Fruit fly (Drosophila melanogaster) whole organism, embryonic: ENCODE data around the gene Trm7-34.
A peak's percentile ranks its signal among the peaks of the same experiment; 100 is the strongest.

Experiments
- Atf3 ChIP-seq: fragments of 200-800 bp; sonication (Bioruptor generic); optimal IDR thresholded peaks from 3 replicates; lab custom pipeline; 2016; ENCODE audit warnings: missing biosample characterization, missing genetic modification characterization
- Bdp1 ChIP-seq: fragments of 200-800 bp; sonication (Bioruptor generic); optimal IDR thresholded peaks from 3 replicates; lab custom pipeline; 2016; ENCODE audit warnings: missing biosample characterization, missing genetic modification characterization
- Blimp-1 ChIP-seq: fragments of 200-800 bp; sonication (Bioruptor generic); optimal IDR thresholded peaks from 3 replicates; lab custom pipeline; 2018; ENCODE audit warnings: missing biosample characterization, missing genetic modification characterization, mild to moderate bottlenecking, moderate library complexity, missing genetic modification reagents
- CG10462 ChIP-seq: fragments of 200-800 bp; sonication (Bioruptor generic); optimal IDR thresholded peaks from 2 replicates; lab custom pipeline; 2016; ENCODE audit warnings: missing biosample characterization, missing genetic modification characterization
- CG11504 ChIP-seq: fragments of 200-800 bp; sonication (Bioruptor generic); optimal IDR thresholded peaks from 3 replicates; lab custom pipeline; 2019; ENCODE audit warnings: missing biosample characterization, mild to moderate bottlenecking, missing genetic modification characterization, moderate library complexity
- CG14014 ChIP-seq: fragments of 200-800 bp; sonication (Bioruptor generic); IDR thresholded peaks from 2 replicates; pipeline ENCODE4 v1.3.6; 2022; ENCODE audit warnings: missing biosample characterization, missing genetic modification characterization
- CG14965 ChIP-seq: fragments of 200-800 bp; sonication (Bioruptor generic); optimal IDR thresholded peaks from 2 replicates; lab custom pipeline; 2016; ENCODE audit warnings: missing biosample characterization, missing genetic modification characterization, borderline replicate concordance
- CG15073 ChIP-seq: fragments of 200-800 bp; sonication (Bioruptor generic); optimal IDR thresholded peaks from 2 replicates; lab custom pipeline; 2016; ENCODE audit warnings: missing biosample characterization, missing genetic modification characterization
- CG15269 ChIP-seq: fragments of 200-800 bp; sonication (Bioruptor generic); optimal IDR thresholded peaks from 2 replicates; lab custom pipeline; 2018; ENCODE audit warnings: missing biosample characterization, mild to moderate bottlenecking, missing genetic modification characterization, moderate library complexity
- CG15479 ChIP-seq: fragments of 200-800 bp; sonication (Bioruptor generic); optimal IDR thresholded peaks from 3 replicates; lab custom pipeline; 2019; ENCODE audit warnings: missing biosample characterization, mild to moderate bottlenecking, missing genetic modification characterization, moderate library complexity
- CG17385 ChIP-seq: fragments of 200-800 bp; sonication (Bioruptor generic); optimal IDR thresholded peaks from 3 replicates; lab custom pipeline; 2018; ENCODE audit warnings: missing biosample characterization, mild to moderate bottlenecking, missing genetic modification characterization
- CG17912 ChIP-seq: fragments of 200-800 bp; sonication (Bioruptor generic); optimal IDR thresholded peaks from 2 replicates; lab custom pipeline; 2018; ENCODE audit warnings: missing biosample characterization, mild to moderate bottlenecking, missing genetic modification characterization
- CG18011 ChIP-seq: fragments of 200-800 bp; sonication (Bioruptor generic); optimal IDR thresholded peaks from 2 replicates; lab custom pipeline; 2017; ENCODE audit warnings: missing biosample characterization, missing genetic modification characterization, mild to moderate bottlenecking, moderate library complexity, missing genotype
- CG2678 ChIP-seq: fragments of 200-800 bp; sonication (Bioruptor generic); optimal IDR thresholded peaks from 3 replicates; lab custom pipeline; 2019; ENCODE audit warnings: missing biosample characterization, mild to moderate bottlenecking, missing genetic modification characterization, moderate library complexity
- CG32772 ChIP-seq: fragments of 200-800 bp; sonication (Bioruptor generic); IDR thresholded peaks from 2 replicates; pipeline ENCODE4 v1.3.6; 2022; ENCODE audit warnings: missing biosample characterization, missing genetic modification characterization
- CG34224 ChIP-seq: fragments of 200-800 bp; sonication (Bioruptor generic); IDR thresholded peaks from 3 replicates; pipeline ENCODE4 v1.3.6; 2022; ENCODE audit warnings: missing biosample characterization, missing genetic modification characterization; ENCODE audit not compliant: partially characterized antibody
- CG43689 ChIP-seq: fragments of 200-800 bp; sonication (Bioruptor generic); IDR thresholded peaks from 2 replicates; pipeline ENCODE4 v1.3.6; 2022; ENCODE audit warnings: missing biosample characterization, missing genetic modification characterization
- CG6854 ChIP-seq: fragments of 200-800 bp; sonication (Bioruptor generic); optimal IDR thresholded peaks from 3 replicates; lab custom pipeline; 2017; ENCODE audit warnings: missing biosample characterization, mild to moderate bottlenecking, missing genetic modification characterization
- CG7987 ChIP-seq: fragments of 200-800 bp; sonication (Bioruptor generic); optimal IDR thresholded peaks from 2 replicates; lab custom pipeline; 2018; ENCODE audit warnings: missing biosample characterization, mild to moderate bottlenecking, missing genetic modification characterization, moderate library complexity
- CG8290 ChIP-seq, 3 experiments: fragments of 200-800 bp; sonication (Bioruptor generic); optimal IDR thresholded peaks; 2 replicates each; lab custom pipeline; 2016 to 2019; ENCODE audit warnings: missing biosample characterization in 3 of 3, missing genetic modification characterization in 3 of 3, mild to moderate bottlenecking in 2 of 3, moderate library complexity in 1 of 3
- CG8478 ChIP-seq: fragments of >200 bp; optimal IDR thresholded peaks from 2 replicates; lab custom pipeline; 2018
- CG9932 ChIP-seq: fragments of 200-800 bp; sonication (Bioruptor generic); IDR thresholded peaks from 2 replicates; pipeline ENCODE4 v1.3.6; 2022; ENCODE audit warnings: missing biosample characterization, missing genetic modification characterization
- Doc3 ChIP-seq: fragments of 200-800 bp; sonication (Bioruptor generic); IDR thresholded peaks from 3 replicates; pipeline ENCODE4 v1.3.6; 2022; ENCODE audit warnings: missing biosample characterization, missing genetic modification characterization; ENCODE audit not compliant: partially characterized antibody
- Drgx ChIP-seq: fragments of 200-800 bp; sonication (Bioruptor generic); IDR thresholded peaks from 2 replicates; pipeline ENCODE4 v1.3.6; 2022; ENCODE audit warnings: missing biosample characterization, missing genetic modification characterization
- Fer1 ChIP-seq: fragments of 200-800 bp; sonication (Bioruptor generic); optimal IDR thresholded peaks from 2 replicates; lab custom pipeline; 2017; ENCODE audit warnings: missing biosample characterization, mild to moderate bottlenecking, missing genetic modification characterization
- Gsc ChIP-seq: fragments of 200-800 bp; sonication (Bioruptor generic); IDR thresholded peaks from 2 replicates; pipeline ENCODE4 v1.3.6; 2022; ENCODE audit warnings: missing biosample characterization, missing genetic modification characterization
- HmgZ ChIP-seq: fragments of 200-800 bp; sonication (Bioruptor generic); optimal IDR thresholded peaks from 2 replicates; lab custom pipeline; 2018; ENCODE audit warnings: missing biosample characterization, mild to moderate bottlenecking, missing genetic modification characterization
- Hr3 ChIP-seq: fragments of 200-800 bp; sonication (Bioruptor generic); optimal IDR thresholded peaks from 3 replicates; lab custom pipeline; 2016; ENCODE audit warnings: missing biosample characterization, missing genetic modification characterization
- Hr51 ChIP-seq, 2 experiments: fragments of 200-800 bp; sonication (Bioruptor generic); optimal IDR thresholded peaks; 2 replicates in 1 of 2; 3 replicates in 1 of 2; lab custom pipeline; 2016 to 2018; ENCODE audit warnings: missing biosample characterization in 2 of 2, missing genetic modification characterization in 2 of 2, mild to moderate bottlenecking in 1 of 2, moderate library complexity in 1 of 2
- Hr78 ChIP-seq, 2 experiments: fragments of 200-800 bp in 1 of 2; fragments of >200 bp in 1 of 2; sonication (Bioruptor generic) in 1 of 2; optimal IDR thresholded peaks; 2 replicates each; lab custom pipeline; 2017 to 2019; ENCODE audit warnings: missing biosample characterization in 2 of 2, missing genetic modification characterization in 2 of 2, mild to moderate bottlenecking in 1 of 2, moderate library complexity in 1 of 2
- Med ChIP-seq: fragments of 200-800 bp; sonication (Bioruptor generic); peaks from one replicate; lab custom pipeline; 2016; ENCODE audit warnings: missing biosample characterization, missing genetic modification characterization, mild to moderate bottlenecking, inconsistent platforms, moderate library complexity
- chinmo ChIP-seq: fragments of 200-800 bp; sonication (Bioruptor generic); IDR thresholded peaks from 4 replicates; pipeline ENCODE4 v1.3.6; 2022; ENCODE audit warnings: missing biosample characterization, missing genetic modification characterization; ENCODE audit not compliant: partially characterized antibody
- cwo ChIP-seq: fragments of 200-800 bp; sonication (Bioruptor generic); optimal IDR thresholded peaks from 3 replicates; lab custom pipeline; 2017; ENCODE audit warnings: missing biosample characterization, missing genetic modification characterization, mild to moderate bottlenecking, moderate library complexity, missing genetic modification reagents
- dm ChIP-seq: fragments of 200-800 bp; sonication (Bioruptor generic); optimal IDR thresholded peaks from 3 replicates; lab custom pipeline; 2016; ENCODE audit warnings: missing biosample characterization, missing genetic modification characterization
- gro ChIP-seq: fragments of 200-800 bp; sonication (Bioruptor generic); optimal IDR thresholded peaks from 2 replicates; lab custom pipeline; 2016; ENCODE audit warnings: missing biosample characterization, missing genetic modification characterization
- her ChIP-seq: fragments of 200-800 bp; sonication (Bioruptor generic); optimal IDR thresholded peaks from 2 replicates; lab custom pipeline; 2016; ENCODE audit warnings: missing biosample characterization, missing genetic modification characterization
- klu ChIP-seq: fragments of 200-800 bp; sonication (Bioruptor generic); IDR thresholded peaks from 2 replicates; pipeline ENCODE4 v1.3.6; 2022; ENCODE audit warnings: missing biosample characterization, missing genetic modification characterization
- lab ChIP-seq: fragments of 200-800 bp; sonication (Bioruptor generic); optimal IDR thresholded peaks from 3 replicates; lab custom pipeline; 2017; ENCODE audit warnings: missing biosample characterization, missing genetic modification characterization, mild to moderate bottlenecking, moderate library complexity, missing genetic modification reagents
- maf-S ChIP-seq: fragments of 200-800 bp; sonication (Bioruptor generic); optimal IDR thresholded peaks from 2 replicates; lab custom pipeline; 2016; ENCODE audit warnings: missing biosample characterization, missing genetic modification characterization
- salm ChIP-seq: fragments of 200-800 bp; sonication (Bioruptor generic); optimal IDR thresholded peaks from 2 replicates; lab custom pipeline; 2018; ENCODE audit warnings: missing biosample characterization, mild to moderate bottlenecking, missing genetic modification characterization
- sens ChIP-seq: fragments of 200-800 bp; sonication (Bioruptor generic); peaks from one replicate; lab custom pipeline; 2016; ENCODE audit warnings: missing biosample characterization, missing genetic modification characterization
- sima ChIP-seq: fragments of 200-800 bp; sonication (Bioruptor generic); optimal IDR thresholded peaks from 2 replicates; lab custom pipeline; 2016; ENCODE audit warnings: missing biosample characterization, missing genetic modification characterization
- slou ChIP-seq: fragments of 200-800 bp; sonication (Bioruptor generic); optimal IDR thresholded peaks from 3 replicates; lab custom pipeline; 2016; ENCODE audit warnings: missing biosample characterization, missing genetic modification characterization
- stwl ChIP-seq: fragments of 200-800 bp; sonication (Bioruptor generic); optimal IDR thresholded peaks from 3 replicates; lab custom pipeline; 2018; ENCODE audit warnings: missing biosample characterization, mild to moderate bottlenecking, missing genetic modification characterization, moderate library complexity
- trem ChIP-seq: fragments of 200-800 bp; optimal IDR thresholded peaks from 3 replicates; lab custom pipeline; 2019; ENCODE audit warnings: missing biosample characterization, mild to moderate bottlenecking, missing genetic modification characterization, moderate library complexity
- z ChIP-seq: fragments of 200-800 bp; sonication (Bioruptor generic); IDR thresholded peaks from 3 replicates; pipeline ENCODE4 v1.3.6; 2022; ENCODE audit warnings: missing biosample characterization, missing genetic modification characterization

The Trm7-34 gene

dm6 chr3R:21169525-21170149 lies 36.0 kb upstream of the Trm7-34 start:
- TF ChIP-seq CG34224 (GFP tag; lab: Robert Waterston, UW) (0 out of 3 replicates have a peak, but pooled peaks have one; percentile 13), chinmo (GFP tag; lab: Robert Waterston, UW) (peak; percentile 86; the same call in 3 of the 4 replicates), CG8478 (lab: Kevin White, UChicago) (no peak), CG15479 (GFP tag; lab: Kevin White, UChicago) (no peak), CG10462 (no peak), maf-S (no peak), trem (tag; lab: Kevin White, UChicago) (no peak), CG14014 (0 out of 2 replicates have a peak, but pooled peaks have one; percentile 6), cwo (GFP tag; lab: Kevin White, UChicago) (peak; percentile 85), Hr3 (GFP tag; lab: Kevin White, UChicago) (no peak), Blimp-1 (peak; percentile 32), dm (GFP tag; lab: Kevin White, UChicago) (no peak), z (0 out of 3 replicates have a peak, but pooled peaks have one; percentile 43), CG32772 (GFP tag; lab: Robert Waterston, UW) (no peak), Drgx (peak; percentile 47; the same call in 1 of the 2 replicates), CG9932 (0 out of 2 replicates have a peak, but pooled peaks have one; percentile 12)

- TF ChIP-seq CG15073 (GFP tag; lab: Kevin White, UChicago), result no peak
- peak; percentile 18 for TF ChIP-seq Med (GFP tag; lab: Kevin White, UChicago)
Observed at dm6 chr3R:21168105-21168504, 34.4 kb upstream of the Trm7-34 start, which contains the start of gene Snmp1. Gene Snmp1 (minus strand): TSS chr3R:21168205.

dm6 chr3R:21163318-21163828 lies 29.7 kb upstream of the Trm7-34 start, which contains the start of gene CG5810:
Gene CG5810 (plus strand): TSS chr3R:21163778.
- no peak for TF ChIP-seq Doc3 (GFP tag; lab: Robert Waterston, UW)
- peak; percentile 45 for TF ChIP-seq sens (GFP tag; lab: Kevin White, UChicago)
- TF ChIP-seq slou (GFP tag; lab: Kevin White, UChicago), result no peak
- peak; percentile 46 for TF ChIP-seq gro (GFP tag; lab: Kevin White, UChicago)
- TF ChIP-seq CG18011 (GFP tag; lab: Kevin White, UChicago), result peak; percentile 50
- TF ChIP-seq CG8290 (GFP tag; optimal IDR thresholded peaks at IDR 0.05; lab: Kevin White, UChicago), result no peak
- peak in 1 of 2 experiments; percentile 86 for TF ChIP-seq CG8290 (tag; optimal IDR thresholded peaks at IDR 0.05; lab: Kevin White, UChicago)
- no peak for TF ChIP-seq CG43689 (GFP tag; lab: Robert Waterston, UW)
- TF ChIP-seq stwl, result no peak
- TF ChIP-seq CG14965 (GFP tag; lab: Kevin White, UChicago), result no peak
- peak; percentile 33 for TF ChIP-seq CG17912
- TF ChIP-seq klu (GFP tag; lab: Robert Waterston, UW), result no peak
- TF ChIP-seq CG7987 (GFP tag; lab: Kevin White, UChicago), result no peak
- peak in 1 of 2 experiments; percentile 1 for TF ChIP-seq Hr51 (GFP tag; optimal IDR thresholded peaks at IDR 0.05; lab: Kevin White, UChicago)
- TF ChIP-seq lab (GFP tag; lab: Kevin White, UChicago), result peak; percentile 23
- TF ChIP-seq HmgZ (tag; lab: Kevin White, UChicago), result peak; percentile 90
- TF ChIP-seq CG6854 (GFP tag; lab: Kevin White, UChicago), result peak; percentile 24
- TF ChIP-seq Med (GFP tag; lab: Kevin White, UChicago), result peak; percentile 0
- no peak for TF ChIP-seq sima
- peak; percentile 55 for TF ChIP-seq CG2678 (tag; lab: Kevin White, UChicago)
- TF ChIP-seq CG11504 (tag; lab: Kevin White, UChicago), result no peak
- TF ChIP-seq CG17385 (GFP tag; lab: Kevin White, UChicago), result peak; percentile 58
- no peak for TF ChIP-seq Hr78 (GFP tag; optimal IDR thresholded peaks at IDR 0.05; lab: Kevin White, UChicago)
- TF ChIP-seq CG15269, result peak; percentile 65
- no peak for TF ChIP-seq Bdp1 (GFP tag; lab: Kevin White, UChicago)
- no peak for TF ChIP-seq Gsc (GFP tag; lab: Robert Waterston, UW)
- peak; percentile 66 for TF ChIP-seq salm (tag; lab: Kevin White, UChicago)
- no peak for TF ChIP-seq Atf3 (GFP tag; lab: Kevin White, UChicago)
- TF ChIP-seq Fer1, result peak; percentile 48
- TF ChIP-seq her, result no peak
